Fruit fly (Drosophila melanogaster) whole organism, embryonic: ENCODE data around the gene ssp3.

Experiments used
- Antp ChIP-seq: fragments of 200-800 bp; sonication (Bioruptor generic); optimal IDR thresholded peaks from 3 replicates; lab custom pipeline; 2016; ENCODE audit warnings: missing biosample characterization, missing genetic modification characterization
- Atf3 ChIP-seq: fragments of 200-800 bp; sonication (Bioruptor generic); optimal IDR thresholded peaks from 3 replicates; lab custom pipeline; 2016; ENCODE audit warnings: missing biosample characterization, missing genetic modification characterization
- Bdp1 ChIP-seq: fragments of 200-800 bp; sonication (Bioruptor generic); optimal IDR thresholded peaks from 3 replicates; lab custom pipeline; 2016; ENCODE audit warnings: missing biosample characterization, missing genetic modification characterization
- CG11247 ChIP-seq: fragments of 200-800 bp; sonication (Bioruptor generic); IDR thresholded peaks from 2 replicates; pipeline ENCODE4 v1.3.6; 2022; ENCODE audit warnings: missing biosample characterization, missing genetic modification characterization
- CG11695 ChIP-seq: fragments of 200-800 bp; sonication (Bioruptor generic); IDR thresholded peaks from 3 replicates; pipeline ENCODE4 v1.3.6; 2022; ENCODE audit warnings: missing biosample characterization, missing genetic modification characterization
- CG13775 ChIP-seq: fragments of 200-800 bp; sonication (Bioruptor generic); optimal IDR thresholded peaks from 3 replicates; lab custom pipeline; 2017; ENCODE audit warnings: missing biosample characterization, mild to moderate bottlenecking, missing genetic modification characterization
- CG16779 ChIP-seq: fragments of 200-800 bp; sonication (Bioruptor generic); IDR thresholded peaks from 2 replicates; pipeline ENCODE4 v1.3.6; 2022; ENCODE audit warnings: missing biosample characterization, missing genetic modification characterization
- CG17186 ChIP-seq: fragments of 200-800 bp; sonication (Bioruptor generic); optimal IDR thresholded peaks from 3 replicates; lab custom pipeline; 2017; ENCODE audit warnings: missing biosample characterization, missing genetic modification reagents, missing genetic modification characterization
- CG17612 ChIP-seq: fragments of 200-800 bp; sonication (Bioruptor generic); IDR thresholded peaks from 2 replicates; pipeline ENCODE4 v1.3.6; 2022; ENCODE audit warnings: missing biosample characterization, missing genetic modification characterization
- CG17829 ChIP-seq: fragments of 200-800 bp; optimal IDR thresholded peaks from 2 replicates; lab custom pipeline; 2019; ENCODE audit warnings: missing biosample characterization, mild to moderate bottlenecking, missing genetic modification characterization, moderate library complexity
- CG18262 ChIP-seq: fragments of 200-800 bp; optimal IDR thresholded peaks from 3 replicates; lab custom pipeline; 2019; ENCODE audit warnings: missing biosample characterization, mild to moderate bottlenecking, missing genetic modification characterization, moderate library complexity
- CG1832 ChIP-seq: fragments of 200-800 bp; sonication (Bioruptor generic); optimal IDR thresholded peaks from 2 replicates; lab custom pipeline; 2017; ENCODE audit warnings: missing biosample characterization, mild to moderate bottlenecking, missing genetic modification characterization, inconsistent platforms
- CG2129 ChIP-seq: fragments of 200-800 bp; sonication (Bioruptor generic); IDR thresholded peaks from 2 replicates; pipeline ENCODE4 v1.3.6; 2022; ENCODE audit warnings: missing biosample characterization, missing genetic modification characterization; ENCODE audit not compliant: partially characterized antibody
- CG33557 ChIP-seq: fragments of 200-800 bp; sonication (Bioruptor generic); optimal IDR thresholded peaks from 2 replicates; lab custom pipeline; 2019; ENCODE audit warnings: missing biosample characterization, mild to moderate bottlenecking, missing genetic modification characterization, moderate library complexity
- CG3838 ChIP-seq: fragments of 200-800 bp; sonication (Bioruptor generic); optimal IDR thresholded peaks from 3 replicates; lab custom pipeline; 2016; ENCODE audit warnings: missing biosample characterization, missing genetic modification characterization
- CG4404 ChIP-seq: fragments of 200-800 bp; sonication (Bioruptor generic); IDR thresholded peaks from 2 replicates; pipeline ENCODE4 v1.3.6; 2022; ENCODE audit warnings: missing biosample characterization, missing genetic modification characterization
- CG4617 ChIP-seq: fragments of 200-800 bp; sonication (Bioruptor generic); optimal IDR thresholded peaks from 3 replicates; lab custom pipeline; 2016; ENCODE audit warnings: missing biosample characterization, missing genetic modification characterization, borderline replicate concordance
- CG6272 ChIP-seq: fragments of 200-800 bp; sonication (Bioruptor generic); IDR thresholded peaks from 2 replicates; pipeline ENCODE4 v1.3.6; 2022; ENCODE audit warnings: missing biosample characterization, missing genetic modification characterization
- CG7987 ChIP-seq: fragments of 200-800 bp; sonication (Bioruptor generic); optimal IDR thresholded peaks from 2 replicates; lab custom pipeline; 2018; ENCODE audit warnings: missing biosample characterization, mild to moderate bottlenecking, missing genetic modification characterization, moderate library complexity
- CG8388 ChIP-seq: fragments of 200-800 bp; sonication (Bioruptor generic); optimal IDR thresholded peaks from 2 replicates; lab custom pipeline; 2019; ENCODE audit warnings: missing biosample characterization, mild to moderate bottlenecking, missing genetic modification characterization, moderate library complexity
- CG8944 ChIP-seq: fragments of 200-800 bp; sonication (Bioruptor generic); optimal IDR thresholded peaks from 3 replicates; lab custom pipeline; 2016; ENCODE audit warnings: missing biosample characterization, missing genetic modification characterization
- CG9797 ChIP-seq: fragments of 200-800 bp; sonication (Bioruptor generic); optimal IDR thresholded peaks from 3 replicates; lab custom pipeline; 2018; ENCODE audit warnings: missing biosample characterization, mild to moderate bottlenecking, missing genetic modification characterization
- Chrac-16 ChIP-seq: fragments of 200-800 bp; sonication (Bioruptor generic); optimal IDR thresholded peaks from 3 replicates; lab custom pipeline; 2016; ENCODE audit warnings: missing biosample characterization, missing genetic modification characterization
- Dbx ChIP-seq: fragments of 200-800 bp; sonication (Bioruptor generic); IDR thresholded peaks from 3 replicates; pipeline ENCODE4 v1.3.6; 2022; ENCODE audit warnings: missing biosample characterization, missing genetic modification characterization
- Ets65A ChIP-seq: fragments of 200-800 bp; sonication (Bioruptor generic); peaks from one replicate; lab custom pipeline; 2016; ENCODE audit warnings: missing biosample characterization, missing genetic modification characterization
- Fer1 ChIP-seq: fragments of 200-800 bp; sonication (Bioruptor generic); optimal IDR thresholded peaks from 2 replicates; lab custom pipeline; 2017; ENCODE audit warnings: missing biosample characterization, mild to moderate bottlenecking, missing genetic modification characterization
- GATAe ChIP-seq: fragments of 200-800 bp; sonication (Bioruptor generic); conservative IDR thresholded peaks from 2 replicates; pipeline ENCODE4 v1.3.6; 2022; ENCODE audit warnings: missing biosample characterization, missing genetic modification characterization
- Hey ChIP-seq: fragments of 200-800 bp; sonication (Bioruptor generic); optimal IDR thresholded peaks from 3 replicates; lab custom pipeline; 2018; ENCODE audit warnings: missing biosample characterization, mild to moderate bottlenecking, missing genetic modification characterization
- HmgZ ChIP-seq: fragments of 200-800 bp; sonication (Bioruptor generic); optimal IDR thresholded peaks from 2 replicates; lab custom pipeline; 2018; ENCODE audit warnings: missing biosample characterization, mild to moderate bottlenecking, missing genetic modification characterization
- Hmr ChIP-seq: fragments of 200-800 bp; sonication (Bioruptor generic); optimal IDR thresholded peaks from 3 replicates; lab custom pipeline; 2017; ENCODE audit warnings: mild to moderate bottlenecking, missing biosample characterization, missing genetic modification reagents, missing genetic modification characterization
- Nf-YB ChIP-seq: fragments of 200-800 bp; sonication (Bioruptor generic); optimal IDR thresholded peaks from 3 replicates; lab custom pipeline; 2019; ENCODE audit warnings: missing biosample characterization, mild to moderate bottlenecking, missing genetic modification characterization, moderate library complexity
- Poxn ChIP-seq: fragments of 200-800 bp; sonication (Bioruptor generic); IDR thresholded peaks from 2 replicates; pipeline ENCODE4 v1.3.6; 2022; ENCODE audit warnings: missing biosample characterization, missing genetic modification characterization
- Ptx1 ChIP-seq: fragments of 200-800 bp; sonication (Bioruptor generic); IDR thresholded peaks from 2 replicates; pipeline ENCODE4 v1.3.6; 2022; ENCODE audit warnings: missing biosample characterization, missing genetic modification characterization
- Taf1 ChIP-seq: fragments of 200-800 bp; sonication (Bioruptor generic); IDR thresholded peaks from 2 replicates; pipeline ENCODE4 v1.3.6; 2022; ENCODE audit warnings: missing biosample characterization, missing genetic modification characterization
- ab ChIP-seq: fragments of 200-800 bp; sonication (Bioruptor generic); optimal IDR thresholded peaks from 2 replicates; lab custom pipeline; 2016; ENCODE audit warnings: missing biosample characterization, missing genetic modification characterization
- br ChIP-seq: fragments of >200 bp; optimal IDR thresholded peaks from 2 replicates; lab custom pipeline; 2017
- ci ChIP-seq: fragments of 200-800 bp; sonication (Bioruptor generic); IDR thresholded peaks from 3 replicates; pipeline ENCODE4 v1.3.6; 2022; ENCODE audit warnings: missing biosample characterization, missing genetic modification characterization
- dmrt99B ChIP-seq: fragments of 200-800 bp; sonication (Bioruptor generic); optimal IDR thresholded peaks from 2 replicates; lab custom pipeline; 2018; ENCODE audit warnings: missing biosample characterization, mild to moderate bottlenecking, missing genetic modification characterization, moderate library complexity
- gt ChIP-seq: fragments of 200-800 bp; sonication (Bioruptor generic); IDR thresholded peaks from 2 replicates; pipeline ENCODE4 v1.3.6; 2022; ENCODE audit warnings: missing biosample characterization, missing genetic modification characterization
- insv ChIP-seq, 2 experiments: fragments of 200-800 bp; sonication (Bioruptor generic); optimal IDR thresholded peaks; 3 replicates each; lab custom pipeline; 2016 to 2018; ENCODE audit warnings: missing biosample characterization in 2 of 2, missing genetic modification characterization in 2 of 2
- lilli ChIP-seq: fragments of 200-800 bp; sonication (Bioruptor generic); optimal IDR thresholded peaks from 3 replicates; lab custom pipeline; 2016; ENCODE audit warnings: missing biosample characterization, missing genetic modification characterization
- nmo ChIP-seq: fragments of 200-800 bp; sonication (Bioruptor generic); optimal IDR thresholded peaks from 2 replicates; lab custom pipeline; 2018; ENCODE audit warnings: missing biosample characterization, mild to moderate bottlenecking, missing genetic modification characterization, moderate library complexity
- psq ChIP-seq: fragments of 200-800 bp; sonication (Bioruptor generic); optimal IDR thresholded peaks from 2 replicates; lab custom pipeline; 2017; ENCODE audit warnings: missing biosample characterization, missing genetic modification characterization
- repo ChIP-seq: fragments of 200-800 bp; sonication (Bioruptor generic); optimal IDR thresholded peaks from 2 replicates; lab custom pipeline; 2016; ENCODE audit warnings: missing biosample characterization, missing genetic modification characterization
- ro ChIP-seq: fragments of 200-800 bp; sonication (Bioruptor generic); IDR thresholded peaks from 2 replicates; pipeline ENCODE4 v1.3.6; 2022; ENCODE audit warnings: missing biosample characterization, missing genetic modification characterization
- row ChIP-seq: fragments of 200-800 bp; sonication (Bioruptor generic); IDR thresholded peaks from 3 replicates; pipeline ENCODE4 v1.3.6; 2022; ENCODE audit warnings: missing biosample characterization, missing genetic modification characterization
- schlank ChIP-seq: fragments of 200-800 bp; sonication (Bioruptor generic); optimal IDR thresholded peaks from 2 replicates; lab custom pipeline; 2018; ENCODE audit warnings: missing biosample characterization, mild to moderate bottlenecking, missing genetic modification characterization
- scrt ChIP-seq: fragments of 200-800 bp; sonication (Bioruptor generic); optimal IDR thresholded peaks from 2 replicates; lab custom pipeline; 2018; ENCODE audit warnings: missing biosample characterization, mild to moderate bottlenecking, missing genetic modification characterization, moderate library complexity
- sima ChIP-seq: fragments of 200-800 bp; sonication (Bioruptor generic); optimal IDR thresholded peaks from 2 replicates; lab custom pipeline; 2016; ENCODE audit warnings: missing biosample characterization, missing genetic modification characterization
- unc-4 ChIP-seq: fragments of 200-800 bp; sonication (Bioruptor generic); IDR thresholded peaks from 2 replicates; pipeline ENCODE4 v1.3.6; 2022; ENCODE audit warnings: missing biosample characterization, missing genetic modification characterization; ENCODE audit not compliant: partially characterized antibody

ssp3 gene

dm6 chr2L:18974063-18974779 is 30.5 kb upstream of the ssp3 start, which contains the start of the genes L2HGDH and CG10431 (continued):
- peak; percentile 74 for TF ChIP-seq CG7987
- no peak for TF ChIP-seq CG17612
- TF ChIP-seq CG4617 (GFP tag; lab: Kevin White, UChicago) = no peak
- no peak for TF ChIP-seq CG11695 (GFP tag; lab: Robert Waterston, UW)
- peak; percentile 75 for TF ChIP-seq Hmr (GFP tag; lab: Kevin White, UChicago)
- TF ChIP-seq CG13775 (GFP tag; lab: Kevin White, UChicago) = peak; percentile 63
- peak; percentile 43 for TF ChIP-seq CG8388 (GFP tag; lab: Kevin White, UChicago)
- TF ChIP-seq insv (GFP tag; optimal IDR thresholded peaks at IDR 0.05; lab: Kevin White, UChicago) = peak in 1 of 2 experiments; percentile 63
- peak; percentile 37 for TF ChIP-seq Nf-YB (GFP tag; lab: Kevin White, UChicago)
- TF ChIP-seq HmgZ (tag; lab: Kevin White, UChicago) = peak; percentile 51
- TF ChIP-seq repo = peak; percentile 30
- no peak for TF ChIP-seq ro (GFP tag; lab: Robert Waterston, UW)
- peak; percentile 46 for TF ChIP-seq Hey (tag; lab: Kevin White, UChicago)
- TF ChIP-seq gt (GFP tag; lab: Robert Waterston, UW) = no peak
- no peak for TF ChIP-seq psq
- TF ChIP-seq nmo (GFP tag; lab: Kevin White, UChicago) = peak; percentile 78
- no peak for TF ChIP-seq schlank (tag; lab: Kevin White, UChicago)
- TF ChIP-seq ci (GFP tag; lab: Robert Waterston, UW) = peak; percentile 55; the same call in 2 of the 3 replicates
- TF ChIP-seq CG2129 (GFP tag; lab: Robert Waterston, UW) = no peak
- peak; percentile 64 for TF ChIP-seq Fer1 (GFP tag; lab: Kevin White, UChicago)
- peak; percentile 42 for TF ChIP-seq Antp
- TF ChIP-seq Taf1 (GFP tag; lab: Robert Waterston, UW) = no peak
- TF ChIP-seq dmrt99B (tag; lab: Kevin White, UChicago) = peak; percentile 60
- TF ChIP-seq CG6272 (GFP tag; lab: Robert Waterston, UW) = no peak
- no peak; the same call in 1 of the 2 replicates for TF ChIP-seq CG16779
- no peak for TF ChIP-seq sima
- peak; percentile 41 for TF ChIP-seq scrt (GFP tag; lab: Kevin White, UChicago)
- TF ChIP-seq Ets65A (GFP tag; lab: Kevin White, UChicago) = peak; percentile 90
- TF ChIP-seq CG9797 = peak; percentile 65
- TF ChIP-seq Atf3 = no peak
- peak; percentile 26; the same call in 1 of the 2 replicates for TF ChIP-seq CG11247 (GFP tag; lab: Robert Waterston, UW)
- TF ChIP-seq br (lab: Kevin White, UChicago) = no peak
- no peak for TF ChIP-seq CG33557 (GFP tag; lab: Kevin White, UChicago)
- TF ChIP-seq CG1832 = no peak
- TF ChIP-seq ab (GFP tag; lab: Kevin White, UChicago) = no peak
- TF ChIP-seq unc-4 (GFP tag; lab: Robert Waterston, UW) = 0 out of 2 replicates have a peak, but pooled peaks have one; percentile 17
- TF ChIP-seq CG17829 (tag; lab: Kevin White, UChicago) = peak; percentile 77
- TF ChIP-seq CG4404 (GFP tag; lab: Robert Waterston, UW) = no peak
- TF ChIP-seq CG8944 = peak; percentile 5
- TF ChIP-seq CG18262 (tag; lab: Kevin White, UChicago) = peak; percentile 69
- peak; percentile 46 for TF ChIP-seq Bdp1 (GFP tag; lab: Kevin White, UChicago)
- TF ChIP-seq GATAe (GFP tag; lab: Robert Waterston, UW) = peak; percentile 88
- TF ChIP-seq lilli (GFP tag; lab: Kevin White, UChicago) = peak; percentile 67
- peak; percentile 77 for TF ChIP-seq row (GFP tag; lab: Robert Waterston, UW)
- TF ChIP-seq Chrac-16 (GFP tag; lab: Kevin White, UChicago) = peak; percentile 60
- TF ChIP-seq CG17186 (GFP tag; lab: Kevin White, UChicago) = peak; percentile 53
- TF ChIP-seq Dbx (GFP tag; lab: Robert Waterston, UW) = 0 out of 3 replicates have a peak, but pooled peaks have one; percentile 27
- peak; percentile 7 for TF ChIP-seq CG3838
- peak; percentile 60 for TF ChIP-seq Ptx1 (GFP tag; lab: Robert Waterston, UW)
- TF ChIP-seq Poxn = no peak
